Fruit fly (Drosophila melanogaster) whole organism, pupa: ENCODE results near the gene CG5412.

ENCODE experiments used
- CG13204 ChIP-seq: fragments of 200-800 bp; sonication (Bioruptor generic); optimal IDR thresholded peaks from 2 replicates; lab custom pipeline; 2018; ENCODE audit warnings: missing biosample characterization, mild to moderate bottlenecking, missing genetic modification characterization, moderate library complexity
- CG14655 ChIP-seq: fragments of 200-800 bp; sonication (Bioruptor generic); optimal IDR thresholded peaks from 3 replicates; lab custom pipeline; 2017; ENCODE audit warnings: mild to moderate bottlenecking, missing biosample characterization, missing genetic modification reagents, missing genetic modification characterization
- CG32121 ChIP-seq: fragments of 200-800 bp; sonication (Bioruptor generic); IDR thresholded peaks from 2 replicates; pipeline ENCODE4 v1.3.6; 2022; ENCODE audit warnings: missing biosample characterization, missing genetic modification characterization
- CG4496 ChIP-seq: fragments of 200-800 bp; sonication (Bioruptor generic); IDR thresholded peaks from 3 replicates; pipeline ENCODE4 v1.3.6; 2022; ENCODE audit warnings: missing biosample characterization, missing genetic modification characterization
- CG9948 ChIP-seq: fragments of 200-800 bp; sonication (Bioruptor generic); optimal IDR thresholded peaks from 2 replicates; lab custom pipeline; 2018; ENCODE audit warnings: missing biosample characterization, mild to moderate bottlenecking, missing genetic modification characterization, moderate library complexity
- D1 ChIP-seq: fragments of 200-800 bp; sonication (Bioruptor generic); optimal IDR thresholded peaks from 2 replicates; lab custom pipeline; 2018; ENCODE audit warnings: missing biosample characterization, mild to moderate bottlenecking, missing genetic modification characterization, moderate library complexity
- EcR ChIP-seq: fragments of 200-800 bp; sonication (Bioruptor generic); optimal IDR thresholded peaks from 3 replicates; lab custom pipeline; 2019; ENCODE audit warnings: missing biosample characterization, missing genetic modification characterization, mild to moderate bottlenecking, moderate library complexity, missing genetic modification reagents
- Ets98B ChIP-seq: fragments of 200-800 bp; sonication (Bioruptor generic); IDR thresholded peaks from 2 replicates; pipeline ENCODE4 v1.3.6; 2022; ENCODE audit warnings: missing biosample characterization, missing genetic modification characterization
- fd96Ca ChIP-seq: fragments of 200-800 bp; sonication (Bioruptor generic); IDR thresholded peaks from 3 replicates; pipeline ENCODE4 v1.3.6; 2022; ENCODE audit warnings: missing biosample characterization, missing genetic modification characterization
- gl ChIP-seq: fragments of 200-800 bp; sonication (Bioruptor generic); optimal IDR thresholded peaks from 2 replicates; lab custom pipeline; 2018; ENCODE audit warnings: missing biosample characterization, mild to moderate bottlenecking, missing genetic modification characterization
- rn ChIP-seq: fragments of 200-800 bp; sonication (Bioruptor generic); IDR thresholded peaks from 2 replicates; pipeline ENCODE4 v1.3.6; 2022; ENCODE audit warnings: missing biosample characterization, missing genetic modification characterization

dm6 chr3R:20554300-20554699 is 22.6 kb upstream of the CG5412 start, which contains the start of gene att-ORFB:
- no peak for TF ChIP-seq CG9948 (tag; lab: Kevin White, UChicago)
- no peak for TF ChIP-seq CG32121 (GFP tag; lab: Robert Waterston, UW)
- no peak for TF ChIP-seq D1 (tag; lab: Kevin White, UChicago)
- TF ChIP-seq EcR, result no peak
- TF ChIP-seq Ets98B (GFP tag; lab: Robert Waterston, UW), result no peak
- no peak for TF ChIP-seq fd96Ca (GFP tag; lab: Robert Waterston, UW)
- no peak for TF ChIP-seq CG4496 (GFP tag; lab: Robert Waterston, UW)
- TF ChIP-seq CG13204 (GFP tag; lab: Kevin White, UChicago), result no peak
- no peak for TF ChIP-seq gl (tag; lab: Kevin White, UChicago)
- no peak for TF ChIP-seq rn (GFP tag; lab: Robert Waterston, UW)
- TF ChIP-seq CG14655 (GFP tag; lab: Kevin White, UChicago), result no peak
